Fruit fly (Drosophila melanogaster) whole organism, adult: ENCODE results near the gene CG6770.

Experiments used
- CG14711 ChIP-seq: fragments of 200-800 bp; sonication (Bioruptor generic); optimal IDR thresholded peaks from 2 replicates; lab custom pipeline; 2018; ENCODE audit warnings: missing biosample characterization, mild to moderate bottlenecking, missing genetic modification characterization, moderate library complexity
- CG7101 ChIP-seq: fragments of 200-800 bp; sonication (Bioruptor generic); optimal IDR thresholded peaks from 2 replicates; lab custom pipeline; 2018; ENCODE audit warnings: missing biosample characterization, mild to moderate bottlenecking, missing genetic modification characterization, moderate library complexity
- Clk ChIP-seq: fragments of 200-800 bp; sonication (Bioruptor generic); optimal IDR thresholded peaks from 2 replicates; lab custom pipeline; 2017; ENCODE audit warnings: missing biosample characterization, missing genetic modification characterization
- toe ChIP-seq: fragments of 200-800 bp; sonication (Bioruptor generic); optimal IDR thresholded peaks from 2 replicates; lab custom pipeline; 2016; ENCODE audit warnings: missing biosample characterization, missing genetic modification characterization

- TF ChIP-seq CG7101 (tag; lab: Kevin White, UChicago) (no peak), Clk (GFP tag; lab: Kevin White, UChicago) (no peak), CG14711 (tag; lab: Kevin White, UChicago) (no peak), toe (GFP tag; lab: Kevin White, UChicago) (no peak)
Observed at dm6 chr2L:12024104-12024503, 21.8 kb downstream of the CG6770 start.
